Worm (Caenorhabditis elegans): ENCODE results near the gene Y57A10C.1.

ce11 chrII:12429743-12430142 lies 17.4 kb upstream of the Y57A10C.1 start, which contains the start of gene Y57A10C.8:
- TF ChIP-seq ccch-3 (GFP tag; optimal IDR thresholded peaks at IDR 0.05) (no peak), C06A6.2 (GFP tag; conservative IDR thresholded peaks at IDR 0.05) (no peak), rec-8 (tag; optimal IDR thresholded peaks at IDR 0.05) (no peak), ceh-91 (GFP tag; IDR thresholded peaks at IDR 0.05) (no peak), snpc-4 (GFP tag; optimal IDR thresholded peaks at IDR 0.05) (no peak), snpc-4 (tag; optimal IDR thresholded peaks at IDR 0.05) (no peak), lag-1 (GFP tag; IDR thresholded peaks at IDR 0.05) (no peak)
